Worm (Caenorhabditis elegans) whole organism, late embryonic: ENCODE measurements around the gene Y69A2AR.16.

Experiments used
- C08G9.2 ChIP-seq: sonication (generic microtip); optimal IDR thresholded peaks from 2 replicates; lab custom pipeline; 2016; ENCODE audit warnings: mild to moderate bottlenecking, missing genetic modification characterization, moderate library complexity, missing compliant biosample characterization
- C38D4.7 ChIP-seq: fragments of 200-800 bp; sonication (Bioruptor generic); optimal IDR thresholded peaks from 2 replicates; lab custom pipeline; 2018; ENCODE audit warnings: mild to moderate bottlenecking, missing genetic modification characterization, moderate library complexity, missing compliant biosample characterization
- K09A11.1 ChIP-seq: sonication (generic microtip); optimal IDR thresholded peaks from 2 replicates; lab custom pipeline; 2017; ENCODE audit warnings: antibody characterized with exemption, mild to moderate bottlenecking, missing genetic modification characterization, missing compliant biosample characterization; ENCODE audit not compliant: insufficient read depth
- Y22D7AL.16 ChIP-seq: sonication (generic microtip); optimal IDR thresholded peaks from 2 replicates; lab custom pipeline; 2016; ENCODE audit warnings: missing genetic modification characterization, missing compliant biosample characterization
- ahr-1 ChIP-seq: sonication (generic microtip); optimal IDR thresholded peaks from 2 replicates; lab custom pipeline; 2016; ENCODE audit warnings: missing genetic modification characterization, missing compliant biosample characterization
- ama-1 ChIP-seq: fragments of 150-350 bp; optimal IDR thresholded peaks from 2 replicates; lab custom pipeline; 2014
- ceh-18 ChIP-seq: sonication (generic microtip); optimal IDR thresholded peaks from 2 replicates; lab custom pipeline; 2016; ENCODE audit warnings: missing genetic modification characterization, missing compliant biosample characterization
- ceh-19 ChIP-seq: fragments of 200-800 bp; sonication (Bioruptor generic); optimal IDR thresholded peaks from 2 replicates; lab custom pipeline; 2018; ENCODE audit warnings: mild to moderate bottlenecking, missing genetic modification characterization, missing compliant biosample characterization
- ceh-2 ChIP-seq: sonication (generic microtip); optimal IDR thresholded peaks from 2 replicates; lab custom pipeline; 2016; ENCODE audit warnings: missing genotype, missing genetic modification characterization, missing compliant biosample characterization
- ceh-22 ChIP-seq: sonication (generic microtip); optimal IDR thresholded peaks from 2 replicates; lab custom pipeline; 2017; ENCODE audit warnings: missing biosample characterization, missing genetic modification characterization
- ceh-30 ChIP-seq: fragments of 150-350 bp; optimal IDR thresholded peaks from 2 replicates; lab custom pipeline; 2014; ENCODE audit warnings: missing biosample characterization, missing genetic modification characterization
- ceh-48 ChIP-seq: sonication (generic microtip); optimal IDR thresholded peaks from 2 replicates; lab custom pipeline; 2016; ENCODE audit warnings: missing genetic modification characterization, inconsistent platforms, missing compliant biosample characterization
- ceh-6 ChIP-seq: fragments of 200-800 bp; sonication (Bioruptor generic); optimal IDR thresholded peaks from 2 replicates; lab custom pipeline; 2018; ENCODE audit warnings: mild to moderate bottlenecking, missing genetic modification characterization, missing compliant biosample characterization
- che-1 ChIP-seq: sonication (generic microtip); optimal IDR thresholded peaks from 2 replicates; lab custom pipeline; 2016; ENCODE audit warnings: mild to moderate bottlenecking, missing genetic modification characterization, missing compliant biosample characterization
- dve-1 ChIP-seq: sonication (generic microtip); optimal IDR thresholded peaks from 2 replicates; lab custom pipeline; 2017; ENCODE audit warnings: antibody characterized with exemption, mild to moderate bottlenecking, missing genetic modification characterization, missing compliant biosample characterization
- elt-4 ChIP-seq: sonication (generic microtip); optimal IDR thresholded peaks from 2 replicates; lab custom pipeline; 2016; ENCODE audit warnings: missing genetic modification characterization, missing compliant biosample characterization
- ets-4 ChIP-seq: sonication (generic microtip); optimal IDR thresholded peaks from 2 replicates; lab custom pipeline; 2016; ENCODE audit warnings: missing genetic modification characterization, missing compliant biosample characterization
- eyg-1 ChIP-seq: sonication (generic microtip); optimal IDR thresholded peaks from 2 replicates; lab custom pipeline; 2016; ENCODE audit warnings: missing genotype, missing genetic modification characterization, missing compliant biosample characterization
- fax-1 ChIP-seq: sonication (generic microtip); optimal IDR thresholded peaks from 2 replicates; lab custom pipeline; 2016; ENCODE audit warnings: missing genotype, missing genetic modification characterization, missing compliant biosample characterization
- fkh-10 ChIP-seq: fragments of 150-350 bp; optimal IDR thresholded peaks from 2 replicates; lab custom pipeline; 2014; ENCODE audit warnings: missing biosample characterization, missing genetic modification reagents, missing genetic modification characterization
- fkh-6 ChIP-seq: sonication (generic microtip); optimal IDR thresholded peaks from 2 replicates; lab custom pipeline; 2016; ENCODE audit warnings: missing genetic modification characterization, missing compliant biosample characterization
- gmeb-2 ChIP-seq: sonication (generic microtip); optimal IDR thresholded peaks from 2 replicates; lab custom pipeline; 2016; ENCODE audit warnings: missing genetic modification characterization, inconsistent platforms, missing compliant biosample characterization
- hlh-13 ChIP-seq: fragments of 200-800 bp; sonication (Bioruptor generic); optimal IDR thresholded peaks from 2 replicates; lab custom pipeline; 2018; ENCODE audit warnings: mild to moderate bottlenecking, missing genetic modification characterization, missing compliant biosample characterization
- hlh-30 ChIP-seq: sonication (generic microtip); optimal IDR thresholded peaks from 2 replicates; lab custom pipeline; 2017; ENCODE audit warnings: antibody characterized with exemption, missing genetic modification characterization, missing compliant biosample characterization; ENCODE audit not compliant: insufficient read depth
- hlh-8 ChIP-seq: sonication (generic microtip); optimal IDR thresholded peaks from 2 replicates; lab custom pipeline; 2016; ENCODE audit warnings: missing genotype, missing genetic modification characterization, missing compliant biosample characterization
- madf-2 ChIP-seq: sonication (generic microtip); optimal IDR thresholded peaks from 2 replicates; lab custom pipeline; 2017; ENCODE audit warnings: missing genetic modification characterization, missing compliant biosample characterization
- mec-3 ChIP-seq: sonication (generic microtip); optimal IDR thresholded peaks from 2 replicates; lab custom pipeline; 2016; ENCODE audit warnings: borderline replicate concordance, missing genetic modification characterization, missing compliant biosample characterization
- nhr-11 ChIP-seq: fragments of 150-350 bp; optimal IDR thresholded peaks from 2 replicates; lab custom pipeline; 2014; ENCODE audit warnings: missing biosample characterization, missing genetic modification characterization
- npax-4 ChIP-seq: sonication (generic microtip); optimal IDR thresholded peaks from 2 replicates; lab custom pipeline; 2016; ENCODE audit warnings: missing genetic modification characterization, missing compliant biosample characterization
- pag-3 ChIP-seq: sonication (generic microtip); optimal IDR thresholded peaks from 2 replicates; lab custom pipeline; 2016; ENCODE audit warnings: missing compliant biosample characterization, missing genetic modification characterization, borderline replicate concordance
- pat-9 ChIP-seq: fragments of 200-800 bp; sonication (Bioruptor generic); optimal IDR thresholded peaks from 2 replicates; lab custom pipeline; 2018; ENCODE audit warnings: mild to moderate bottlenecking, missing genetic modification characterization, moderate library complexity, missing compliant biosample characterization
- pha-4 ChIP-seq: fragments of 150-350 bp; optimal IDR thresholded peaks from 2 replicates; lab custom pipeline; 2018; ENCODE audit warnings: missing biosample characterization, missing genetic modification reagents, missing genetic modification characterization
- pros-1 ChIP-seq: fragments of 150-350 bp; optimal IDR thresholded peaks from 2 replicates; lab custom pipeline; 2014; ENCODE audit warnings: missing biosample characterization, missing genetic modification reagents, missing genetic modification characterization
- sdc-2 ChIP-seq: sonication (generic microtip); optimal IDR thresholded peaks from 2 replicates; lab custom pipeline; 2016; ENCODE audit warnings: missing genotype, missing genetic modification characterization, missing compliant biosample characterization
- sox-4 ChIP-seq: sonication (generic microtip); optimal IDR thresholded peaks from 2 replicates; lab custom pipeline; 2017; ENCODE audit warnings: mild to moderate bottlenecking, missing genetic modification characterization, inconsistent platforms, missing compliant biosample characterization
- tbx-2 ChIP-seq: sonication (generic microtip); optimal IDR thresholded peaks from 2 replicates; lab custom pipeline; 2016; ENCODE audit warnings: missing genetic modification characterization, missing compliant biosample characterization
- tbx-7 ChIP-seq: sonication (generic microtip); optimal IDR thresholded peaks from 2 replicates; lab custom pipeline; 2016; ENCODE audit warnings: missing genotype, missing genetic modification characterization, missing compliant biosample characterization
- ttx-3 ChIP-seq: sonication (generic microtip); optimal IDR thresholded peaks from 2 replicates; lab custom pipeline; 2016; ENCODE audit warnings: missing genetic modification reagents, missing genetic modification characterization, missing compliant biosample characterization
- unc-3 ChIP-seq, 2 experiments: fragments of 200-800 bp in 1 of 2; sonication (Bioruptor generic) in 1 of 2; sonication (generic microtip) in 1 of 2; conservative IDR thresholded peaks in 1 of 2; optimal IDR thresholded peaks in 1 of 2; 2 replicates each; pipeline versions ENCODE4 v1.3.6 to Lab custom; 2016 to 2022; ENCODE audit warnings: missing compliant biosample characterization in 2 of 2, missing genetic modification characterization in 2 of 2, missing genetic modification reagents in 1 of 2
- unc-86 ChIP-seq: sonication (generic microtip); optimal IDR thresholded peaks from 2 replicates; lab custom pipeline; 2016; ENCODE audit warnings: missing genetic modification characterization, missing compliant biosample characterization
- zip-5 ChIP-seq: sonication (generic microtip); optimal IDR thresholded peaks from 2 replicates; lab custom pipeline; 2016; ENCODE audit warnings: missing genetic modification characterization, missing compliant biosample characterization
- ztf-16 ChIP-seq: sonication (generic microtip); optimal IDR thresholded peaks from 2 replicates; lab custom pipeline; 2017; ENCODE audit warnings: missing genetic modification characterization, missing compliant biosample characterization

The Y69A2AR.16 gene

DNA sequence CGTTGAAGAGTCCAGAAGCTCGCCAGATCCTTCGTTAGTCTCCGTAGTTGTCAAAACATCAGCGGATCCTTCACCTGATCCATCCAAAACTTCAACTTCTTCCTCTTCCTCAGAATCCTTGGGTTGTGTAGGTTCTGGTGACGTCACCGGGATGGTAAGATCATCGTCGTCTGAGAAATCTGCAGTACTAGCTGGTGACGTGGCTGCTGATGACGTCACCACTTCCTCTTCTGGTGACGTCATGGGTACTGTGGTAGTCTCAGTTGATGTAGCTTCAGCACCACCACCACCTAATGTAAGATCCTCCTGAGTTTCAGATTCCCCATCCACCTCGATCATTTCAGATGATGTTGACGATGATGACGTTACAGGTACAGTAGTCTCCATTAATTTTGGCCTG is 36.2 kb upstream of the Y69A2AR.16 start:
- TF ChIP-seq ceh-22 (tag; lab: Kevin White, UChicago): no peak
- no peak for TF ChIP-seq gmeb-2 (tag; lab: Kevin White, UChicago)
- no peak for TF ChIP-seq ceh-18 (tag; lab: Kevin White, UChicago)
- TF ChIP-seq elt-4: no peak
- no peak for TF ChIP-seq zip-5
- no peak for TF ChIP-seq ztf-16
- no peak for TF ChIP-seq tbx-2 (tag; lab: Kevin White, UChicago)
- TF ChIP-seq K09A11.1 (tag; lab: Kevin White, UChicago): no peak
- no peak for TF ChIP-seq ceh-19
- TF ChIP-seq hlh-8: no peak
- TF ChIP-seq pag-3 (tag; lab: Kevin White, UChicago): no peak
- TF ChIP-seq ttx-3 (tag; lab: Kevin White, UChicago): no peak
- no peak for TF ChIP-seq che-1 (tag; lab: Kevin White, UChicago)

DNA sequence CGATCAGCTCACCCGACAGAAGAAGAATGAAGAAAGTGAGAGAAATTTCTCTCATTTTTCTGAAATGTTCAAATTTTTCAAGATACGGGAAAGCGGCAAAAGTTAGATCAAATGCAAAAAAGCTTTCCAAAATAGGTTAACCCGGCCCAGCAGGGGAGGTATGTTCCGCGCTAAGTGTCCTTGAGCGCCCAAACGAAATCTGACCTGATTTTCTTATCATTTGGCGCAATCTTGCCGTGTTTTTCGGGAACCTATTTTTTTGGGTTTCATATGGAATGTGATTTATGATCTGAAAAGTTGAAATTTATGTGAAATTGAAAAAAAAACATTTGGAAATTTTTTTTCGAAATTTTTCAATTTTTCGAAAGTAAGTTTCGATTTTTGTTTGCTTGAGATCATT is 34.3 kb upstream of the Y69A2AR.16 start, which contains the start of gene cdh-10:
Gene cdh-10, minus strand, starts transcription at position 59 of the 400 bp plus-strand sequence.
- TF ChIP-seq dve-1 (no peak), hlh-8 (no peak), ceh-19 (no peak), C38D4.7 (GFP tag; lab: Kevin White, UChicago) (no peak), sox-4 (tag; lab: Kevin White, UChicago) (no peak), ceh-48 (tag; lab: Kevin White, UChicago) (no peak), elt-4 (no peak), sdc-2 (no peak), fax-1 (tag; lab: Kevin White, UChicago) (no peak), hlh-30 (tag; lab: Kevin White, UChicago) (no peak), npax-4 (tag; lab: Kevin White, UChicago) (no peak), ceh-30 (no peak), ets-4 (no peak)

DNA sequence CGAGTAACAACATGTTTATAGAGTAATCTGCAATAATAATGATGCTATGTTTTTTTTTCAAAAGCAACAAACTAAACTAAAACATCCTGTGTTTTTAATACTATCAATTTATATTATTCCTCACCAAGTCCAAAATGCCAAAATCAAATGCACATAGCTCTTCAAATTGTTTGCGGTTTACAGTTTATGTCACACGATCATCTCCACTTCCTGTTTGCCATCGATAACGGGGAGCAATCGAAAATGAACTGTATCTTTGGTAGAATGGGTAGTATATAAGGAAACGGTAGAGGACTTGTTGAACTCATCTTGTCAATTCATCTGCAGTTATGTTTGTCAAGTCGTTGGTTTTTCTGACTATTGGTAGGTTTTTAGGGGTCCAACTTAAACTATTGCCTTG is 33.4 kb upstream of the Y69A2AR.16 start, which contains the start of gene ilys-3:
Gene ilys-3, plus strand, starts transcription at position 301 of the 400 bp plus-strand sequence.
- no peak for TF ChIP-seq fkh-10
- no peak for TF ChIP-seq tbx-7 (tag; lab: Kevin White, UChicago)
- TF ChIP-seq ets-4: no peak
- TF ChIP-seq hlh-13 (GFP tag; lab: Kevin White, UChicago): no peak
- no peak for TF ChIP-seq nhr-11
- no peak for TF ChIP-seq C08G9.2 (tag; lab: Kevin White, UChicago)
- TF ChIP-seq ceh-30: no peak
- no peak for TF ChIP-seq pag-3 (tag; lab: Kevin White, UChicago)
- TF ChIP-seq pat-9 (tag; lab: Kevin White, UChicago): no peak
- TF ChIP-seq ama-1 (lab: Kevin White, UChicago): no peak
- no peak for TF ChIP-seq ttx-3 (tag; lab: Kevin White, UChicago)
- no peak for TF ChIP-seq unc-86 (tag; lab: Kevin White, UChicago)
- TF ChIP-seq fkh-6: no peak
- no peak for TF ChIP-seq mec-3
- TF ChIP-seq ceh-2 (tag; lab: Kevin White, UChicago): no peak
- no peak for TF ChIP-seq K09A11.1 (tag; lab: Kevin White, UChicago)

DNA sequence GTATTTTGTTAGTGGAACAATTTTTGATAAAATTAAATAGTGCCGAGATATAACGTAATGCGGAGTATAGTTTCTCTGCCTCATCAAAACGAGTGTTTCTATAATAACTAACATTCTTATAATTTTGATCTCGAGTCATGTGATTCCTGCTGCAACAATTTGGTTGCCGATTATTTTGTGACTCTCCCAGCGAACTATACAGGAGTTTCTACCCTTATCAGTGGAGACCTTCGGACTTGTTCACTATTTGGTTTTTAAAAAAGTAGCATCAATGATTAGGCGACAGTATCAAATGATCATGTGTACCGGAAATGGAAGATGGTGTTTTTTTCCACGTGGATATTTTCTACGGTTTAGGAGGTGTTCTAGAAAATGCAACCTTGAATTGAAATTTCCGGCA is 31.4 kb upstream of the Y69A2AR.16 start:
- TF ChIP-seq sdc-2: no peak
- no peak for TF ChIP-seq ahr-1
- TF ChIP-seq, all 69 proteins: peak for 0

DNA sequence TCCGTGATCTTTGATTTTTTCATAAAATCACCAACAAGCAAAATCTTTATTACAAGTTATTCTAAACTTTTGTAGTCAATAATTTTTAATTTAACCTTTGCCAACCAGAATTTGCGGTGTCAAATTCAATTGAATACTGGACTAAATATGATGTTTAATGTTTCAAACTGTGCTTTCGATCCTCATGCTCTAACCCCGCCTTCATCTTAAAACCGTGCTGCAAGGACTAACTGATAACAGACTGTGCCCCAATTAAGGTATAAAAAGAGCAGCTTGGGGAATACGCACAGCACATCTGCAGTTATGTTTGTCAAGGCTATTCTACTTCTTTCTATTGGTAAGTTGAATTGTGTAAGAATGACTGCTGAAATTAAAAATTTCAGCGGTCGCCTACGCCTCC is 30.2 kb upstream of the Y69A2AR.16 start, which contains the start of gene ilys-2:
Gene ilys-2, plus strand, starts transcription at position 301 of the 400 bp plus-strand sequence.
- TF ChIP-seq unc-3 (GFP tag; conservative IDR thresholded peaks at IDR 0.05; lab: Robert Waterston, UW) (no peak), unc-3 (tag; optimal IDR thresholded peaks at IDR 0.05; lab: Kevin White, UChicago) (no peak), sdc-2 (no peak), pha-4 (tag; lab: Kevin White, UChicago) (no peak), eyg-1 (tag; lab: Kevin White, UChicago) (no peak), Y22D7AL.16 (tag; lab: Kevin White, UChicago) (no peak), ets-4 (no peak), elt-4 (no peak), pros-1 (tag; lab: Kevin White, UChicago) (no peak), tbx-7 (tag; lab: Kevin White, UChicago) (no peak), hlh-8 (no peak), ceh-6 (GFP tag; lab: Kevin White, UChicago) (no peak), madf-2 (tag; lab: Kevin White, UChicago) (no peak)
- TF ChIP-seq, all 69 proteins: peak for 0
